Worm (Caenorhabditis elegans) whole organism, L1 larva: Measurements from ENCODE around the gene Y65A5A.1.

Experiments used
- C04F5.9 ChIP-seq: sonication (generic microtip); optimal IDR thresholded peaks from 2 replicates; lab custom pipeline; 2016; ENCODE audit warnings: missing genetic modification characterization, missing compliant biosample characterization
- C16A3.4 ChIP-seq: fragments of 150-350 bp; optimal IDR thresholded peaks from 2 replicates; lab custom pipeline; 2014; ENCODE audit warnings: missing biosample characterization, missing genetic modification characterization
- C34B4.2 ChIP-seq: sonication (generic microtip); optimal IDR thresholded peaks from 2 replicates; lab custom pipeline; 2017; ENCODE audit warnings: mild to moderate bottlenecking, missing genetic modification characterization, missing compliant biosample characterization
- F16B12.6 ChIP-seq: fragments of 150-350 bp; optimal IDR thresholded peaks from 2 replicates; lab custom pipeline; 2014; ENCODE audit warnings: missing biosample characterization, missing genetic modification characterization
- aha-1 ChIP-seq: fragments of 150-350 bp; optimal IDR thresholded peaks from 2 replicates; lab custom pipeline; 2014; ENCODE audit warnings: missing biosample characterization, missing genetic modification characterization
- alr-1 ChIP-seq: fragments of 200-800 bp; sonication (Bioruptor generic); optimal IDR thresholded peaks from 2 replicates; lab custom pipeline; 2018; ENCODE audit warnings: borderline replicate concordance, mild to moderate bottlenecking, missing genetic modification characterization, missing compliant biosample characterization
- ama-1 ChIP-seq: fragments of 150-350 bp; optimal IDR thresholded peaks from 2 replicates; lab custom pipeline; 2014
- blmp-1 ChIP-seq: fragments of 150-350 bp; optimal IDR thresholded peaks from 2 replicates; lab custom pipeline; 2014; ENCODE audit warnings: missing biosample characterization, missing genetic modification characterization
- ceh-63 ChIP-seq: fragments of 200-800 bp; sonication (Bioruptor generic); optimal IDR thresholded peaks from 2 replicates; lab custom pipeline; 2018; ENCODE audit warnings: mild to moderate bottlenecking, missing genetic modification characterization, missing compliant biosample characterization
- ceh-8 ChIP-seq: fragments of 200-800 bp; sonication (Bioruptor generic); optimal IDR thresholded peaks from 2 replicates; lab custom pipeline; 2018; ENCODE audit warnings: mild to moderate bottlenecking, missing genetic modification characterization, moderate library complexity, missing compliant biosample characterization
- ceh-88 ChIP-seq: fragments of 200-800 bp; sonication (Bioruptor generic); IDR thresholded peaks from 2 replicates; pipeline ENCODE4 v1.3.6; 2022; ENCODE audit warnings: missing genetic modification characterization, missing compliant biosample characterization
- dpl-1 ChIP-seq, 3 experiments: fragments of 150-350 bp in 2 of 3; sonication (generic microtip) in 1 of 3; optimal IDR thresholded peaks; 2 replicates each; lab custom pipeline; 2014 to 2017; ENCODE audit warnings: missing biosample characterization in 3 of 3, missing genetic modification characterization in 3 of 3, missing genetic modification reagents in 3 of 3
- efl-1 ChIP-seq, 4 experiments: fragments of 150-350 bp; optimal IDR thresholded peaks in 3 of 4; peaks in 1 of 4; 1 replicate in 1 of 4; 2 replicates in 3 of 4; lab custom pipeline; 2014; ENCODE audit warnings: missing biosample characterization in 2 of 4, missing genetic modification characterization in 2 of 4, missing genetic modification reagents in 2 of 4
- fkh-8 ChIP-seq: sonication (generic microtip); optimal IDR thresholded peaks from 2 replicates; lab custom pipeline; 2016; ENCODE audit warnings: mild to moderate bottlenecking, missing genetic modification characterization, missing compliant biosample characterization
- fos-1 ChIP-seq: fragments of 150-350 bp; optimal IDR thresholded peaks from 2 replicates; lab custom pipeline; 2014; ENCODE audit warnings: missing biosample characterization, missing genetic modification characterization
- grh-1 ChIP-seq: fragments of 200-800 bp; sonication (Bioruptor generic); IDR thresholded peaks from 2 replicates; pipeline ENCODE4 v1.3.6; 2022; ENCODE audit warnings: missing genetic modification reagents, missing genetic modification characterization, missing compliant biosample characterization
- hlh-4 ChIP-seq: sonication (generic microtip); optimal IDR thresholded peaks from 2 replicates; lab custom pipeline; 2016; ENCODE audit warnings: mild to moderate bottlenecking, missing genetic modification characterization, missing compliant biosample characterization
- irx-1 ChIP-seq: sonication (generic microtip); optimal IDR thresholded peaks from 2 replicates; lab custom pipeline; 2016; ENCODE audit warnings: missing genetic modification characterization, missing compliant biosample characterization
- isw-1 ChIP-seq: fragments of 200-800 bp; sonication (Bioruptor generic); IDR thresholded peaks from 2 replicates; pipeline ENCODE4 v1.3.6; 2022; ENCODE audit warnings: missing genetic modification characterization, missing compliant biosample characterization
- lin-14 ChIP-seq: fragments of 200-800 bp; sonication (Bioruptor generic); optimal IDR thresholded peaks from 2 replicates; lab custom pipeline; 2018; ENCODE audit warnings: mild to moderate bottlenecking, missing genetic modification characterization, moderate library complexity, missing compliant biosample characterization
- lin-15B ChIP-seq: fragments of 150-350 bp; sonication (generic microtip); optimal IDR thresholded peaks from 3 replicates; lab custom pipeline; 2014; ENCODE audit warnings: missing biosample characterization, missing genetic modification characterization
- lin-39 ChIP-seq: fragments of 150-350 bp; optimal IDR thresholded peaks from 2 replicates; lab custom pipeline; 2014; ENCODE audit warnings: missing biosample characterization, missing genetic modification reagents, missing genetic modification characterization
- mab-9 ChIP-seq: fragments of 200-800 bp; sonication (Bioruptor generic); IDR thresholded peaks from 2 replicates; pipeline ENCODE4 v1.3.6; 2022; ENCODE audit warnings: missing genetic modification reagents, missing genetic modification characterization, missing compliant biosample characterization
- mep-1 ChIP-seq: fragments of 150-350 bp; optimal IDR thresholded peaks from 2 replicates; lab custom pipeline; 2014; ENCODE audit warnings: missing biosample characterization, missing genetic modification characterization
- nhr-12 ChIP-seq: sonication (generic microtip); optimal IDR thresholded peaks from 2 replicates; lab custom pipeline; 2017; ENCODE audit warnings: missing biosample characterization, missing genetic modification characterization
- nhr-19 ChIP-seq: fragments of 200-800 bp; sonication (Bioruptor generic); conservative IDR thresholded peaks from 2 replicates; pipeline ENCODE4 v1.3.6; 2022; ENCODE audit warnings: missing genetic modification characterization, missing compliant biosample characterization
- nhr-237 ChIP-seq: fragments of 150-350 bp; optimal IDR thresholded peaks from 2 replicates; lab custom pipeline; 2014; ENCODE audit warnings: missing biosample characterization, missing genetic modification characterization
- nhr-28 ChIP-seq: fragments of 150-350 bp; optimal IDR thresholded peaks from 2 replicates; lab custom pipeline; 2014; ENCODE audit warnings: missing biosample characterization, missing genetic modification characterization
- nhr-47 ChIP-seq: sonication (generic microtip); optimal IDR thresholded peaks from 2 replicates; lab custom pipeline; 2016; ENCODE audit warnings: mild to moderate bottlenecking, missing genetic modification characterization, moderate library complexity, missing compliant biosample characterization
- nhr-71 ChIP-seq: sonication (generic microtip); optimal IDR thresholded peaks from 2 replicates; lab custom pipeline; 2016; ENCODE audit warnings: mild to moderate bottlenecking, missing genetic modification characterization, moderate library complexity, missing compliant biosample characterization
- nhr-84 ChIP-seq: sonication (generic microtip); optimal IDR thresholded peaks from 2 replicates; lab custom pipeline; 2017; ENCODE audit warnings: missing biosample characterization, missing genetic modification characterization
- nhr-85 ChIP-seq: sonication (generic microtip); peaks from one replicate; lab custom pipeline; 2016; ENCODE audit warnings: missing genetic modification characterization, inconsistent platforms, missing compliant biosample characterization
- pqm-1 ChIP-seq: sonication (generic microtip); optimal IDR thresholded peaks from 3 replicates; lab custom pipeline; 2017; ENCODE audit warnings: missing biosample characterization, missing genetic modification characterization
- skn-1 ChIP-seq: fragments of 150-350 bp; optimal IDR thresholded peaks from 2 replicates; lab custom pipeline; 2014; ENCODE audit warnings: missing biosample characterization, missing genetic modification characterization
- snu-23 ChIP-seq: sonication (generic microtip); optimal IDR thresholded peaks from 2 replicates; lab custom pipeline; 2016; ENCODE audit warnings: missing genetic modification characterization, missing compliant biosample characterization
- sox-4 ChIP-seq: sonication (generic microtip); optimal IDR thresholded peaks from 2 replicates; lab custom pipeline; 2016; ENCODE audit warnings: missing genetic modification characterization, missing compliant biosample characterization
- sptf-1 ChIP-seq: fragments of 150-350 bp; optimal IDR thresholded peaks from 2 replicates; lab custom pipeline; 2014; ENCODE audit warnings: missing biosample characterization, missing genetic modification characterization
- swsn-7 ChIP-seq: sonication (generic microtip); optimal IDR thresholded peaks from 2 replicates; lab custom pipeline; 2016; ENCODE audit warnings: missing genetic modification characterization, missing compliant biosample characterization
- unc-130 ChIP-seq: fragments of 150-350 bp; optimal IDR thresholded peaks from 2 replicates; lab custom pipeline; 2017; ENCODE audit warnings: missing biosample characterization, missing genetic modification characterization, inconsistent platforms
- unc-86 ChIP-seq: sonication (generic microtip); optimal IDR thresholded peaks from 2 replicates; lab custom pipeline; 2016; ENCODE audit warnings: missing genetic modification characterization, missing compliant biosample characterization
- zag-1 ChIP-seq: fragments of 150-350 bp; optimal IDR thresholded peaks from 2 replicates; lab custom pipeline; 2014; ENCODE audit warnings: missing biosample characterization, missing genetic modification characterization
- ztf-11 ChIP-seq, 2 experiments: sonication (generic microtip); optimal IDR thresholded peaks; 2 replicates each; lab custom pipeline; 2016 to 2017; ENCODE audit warnings: missing genetic modification characterization in 2 of 2, missing biosample characterization in 1 of 2, missing compliant biosample characterization in 1 of 2

Gene Y65A5A.1

ce11 chrIV:16415100-16415973, 15.7 kb upstream of the Y65A5A.1 start (continued):
- TF ChIP-seq efl-1 (optimal IDR thresholded peaks at IDR 0.05; lab: Kevin White, UChicago) (peak; percentile 73 to 97), efl-1 (GFP tag; optimal IDR thresholded peaks at IDR 0.05 in 1 of 2; lab: Kevin White, UChicago) (peak; percentile 98 to 100), ztf-11 (tag; optimal IDR thresholded peaks at IDR 0.05; lab: Kevin White, UChicago) (peak in 1 of 2 experiments; percentile 98), F16B12.6 (tag; lab: Kevin White, UChicago) (peak; percentile 6), unc-86 (tag; lab: Kevin White, UChicago) (peak; percentile 87), unc-130 (tag; lab: Kevin White, UChicago) (peak; percentile 62), nhr-237 (tag; lab: Kevin White, UChicago) (no peak), lin-39 (tag; lab: Kevin White, UChicago) (peak; percentile 74), fos-1 (tag; lab: Kevin White, UChicago) (peak; percentile 44), zag-1 (tag; lab: Kevin White, UChicago) (no peak), hlh-4 (peak; percentile 94), nhr-28 (tag; lab: Kevin White, UChicago) (no peak), C34B4.2 (peak; percentile 41), sox-4 (peak; percentile 95), C16A3.4 (peak; percentile 38), nhr-71 (peak; percentile 92), aha-1 (no peak), lin-14 (GFP tag; lab: Kevin White, UChicago) (peak; percentile 73), isw-1 (GFP tag; lab: Robert Waterston, UW) (peak; percentile 73), skn-1 (tag; lab: Kevin White, UChicago) (peak; percentile 28), lin-15B (tag; lab: Kevin White, UChicago) (peak; percentile 29), grh-1 (GFP tag; lab: Robert Waterston, UW) (peak; percentile 79), ceh-8 (GFP tag; lab: Kevin White, UChicago) (peak; percentile 80), alr-1 (tag; lab: Kevin White, UChicago) (no peak), sptf-1 (tag; lab: Kevin White, UChicago) (no peak), nhr-47 (tag; lab: Kevin White, UChicago) (peak; percentile 93), C04F5.9 (tag; lab: Kevin White, UChicago) (peak; percentile 90), dpl-1 (GFP tag; optimal IDR thresholded peaks at IDR 0.05; lab: Kevin White, UChicago) (peak; percentile 92 to 97 (median 96)), swsn-7 (tag; lab: Kevin White, UChicago) (peak; percentile 88), fkh-8 (tag; lab: Kevin White, UChicago) (peak; percentile 73), irx-1 (tag; lab: Kevin White, UChicago) (peak; percentile 98), blmp-1 (tag; lab: Kevin White, UChicago) (peak; percentile 42), nhr-19 (GFP tag; lab: Robert Waterston, UW) (peak; percentile 82), nhr-85 (tag; lab: Kevin White, UChicago) (peak; percentile 97), mep-1 (peak; percentile 67), nhr-84 (tag; lab: Kevin White, UChicago) (no peak), nhr-12 (tag; lab: Kevin White, UChicago) (no peak), ceh-88 (GFP tag; lab: Robert Waterston, UW) (peak; percentile 77), pqm-1 (no peak), ama-1 (lab: Kevin White, UChicago) (no peak), mab-9 (GFP tag; lab: Robert Waterston, UW) (peak; percentile 93), snu-23 (GFP tag; lab: Kevin White, UChicago) (peak; percentile 88), ceh-63 (peak; percentile 80)
